Fruit fly (Drosophila melanogaster) whole organism: ENCODE results near the gene CG7131.

Experiments
- CG8478 ChIP-seq: fragments of >200 bp; optimal IDR thresholded peaks from 2 replicates; lab custom pipeline; 2018; ENCODE audit warnings: inconsistent platforms
- Dll ChIP-seq: fragments of >200 bp; optimal IDR thresholded peaks from 2 replicates; lab custom pipeline; 2017
- EcR ChIP-seq, 2 experiments: fragments of >200 bp; optimal IDR thresholded peaks; 2 replicates each; lab custom pipeline; 2017; ENCODE audit warnings: missing biosample characterization in 2 of 2, missing genetic modification characterization in 2 of 2, missing genetic modification reagents in 2 of 2
- pan ChIP-seq: fragments of >200 bp; optimal IDR thresholded peaks from 2 replicates; lab custom pipeline; 2017
- psq ChIP-seq: fragments of >200 bp; optimal IDR thresholded peaks from 2 replicates; lab custom pipeline; 2017
- usp ChIP-seq: fragments of >200 bp; optimal IDR thresholded peaks from 2 replicates; lab custom pipeline; 2017; ENCODE audit warnings: missing biosample characterization, missing genetic modification characterization, mixed read lengths

dm6 chr3R:18243000-18243399, 45.6 kb downstream of the CG7131 start:
- TF ChIP-seq EcR (GFP tag; optimal IDR thresholded peaks at IDR 0.05; lab: Kevin White, UChicago) (no peak), pan (lab: Kevin White, UChicago) (no peak), usp (GFP tag; lab: Kevin White, UChicago) (no peak), psq (lab: Kevin White, UChicago) (no peak), CG8478 (lab: Kevin White, UChicago) (no peak), Dll (lab: Kevin White, UChicago) (no peak)
